Worm (Caenorhabditis elegans) whole organism, midembryonic: Measurements from ENCODE around the gene tomm-20.

ENCODE experiments used
- T22C8.4 ChIP-seq: fragments of 200-800 bp; sonication (Bioruptor generic); IDR thresholded peaks from 2 replicates; pipeline ENCODE4 v1.3.6; 2022; ENCODE audit warnings: missing genetic modification characterization, missing compliant biosample characterization
- cog-1 ChIP-seq: sonication (generic microtip); optimal IDR thresholded peaks from 2 replicates; lab custom pipeline; 2016; ENCODE audit warnings: missing genetic modification characterization, missing compliant biosample characterization
- klf-2 ChIP-seq: fragments of 200-800 bp; sonication (Bioruptor generic); conservative IDR thresholded peaks from 2 replicates; pipeline ENCODE4 v1.3.6; 2022; ENCODE audit warnings: missing genetic modification reagents, missing genetic modification characterization, missing compliant biosample characterization
- med-1 ChIP-seq: sonication (generic microtip); optimal IDR thresholded peaks from 2 replicates; lab custom pipeline; 2017; ENCODE audit warnings: missing genetic modification characterization, mild to moderate bottlenecking, missing compliant biosample characterization, antibody characterized with exemption, missing genetic modification reagents; ENCODE audit not compliant: insufficient read depth
- ztf-23 ChIP-seq: fragments of 200-800 bp; sonication (Bioruptor generic); IDR thresholded peaks from 2 replicates; pipeline ENCODE4 v1.3.6; 2022; ENCODE audit warnings: missing genetic modification reagents, missing genetic modification characterization, missing compliant biosample characterization
- ztf-29 ChIP-seq: fragments of 200-800 bp; sonication (Bioruptor generic); IDR thresholded peaks from 2 replicates; pipeline ENCODE4 v1.3.6; 2022; ENCODE audit warnings: missing genetic modification reagents, missing genetic modification characterization, missing compliant biosample characterization

DNA sequence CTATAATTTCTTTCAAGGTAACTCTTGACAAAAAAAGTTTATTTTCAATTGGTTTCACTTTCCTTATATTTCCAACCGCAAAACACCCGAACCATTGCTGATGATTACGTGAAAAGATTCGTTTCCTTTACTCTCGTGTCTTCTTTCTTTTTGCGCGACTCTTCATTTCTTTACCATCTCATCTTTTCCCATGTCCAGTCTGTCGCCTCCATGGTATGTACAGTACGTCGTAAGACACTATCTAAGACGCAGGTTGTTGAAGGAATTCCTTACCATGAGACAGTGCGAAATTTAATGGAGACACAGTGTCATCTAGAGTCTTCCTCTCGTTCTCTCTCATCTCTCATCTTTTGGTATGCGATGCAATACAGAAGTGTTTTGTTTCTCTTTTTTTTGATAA is 43.1 kb downstream of the tomm-20 start:
- TF ChIP-seq med-1 (no peak), T22C8.4 (GFP tag; lab: Robert Waterston, UW) (no peak), ztf-23 (GFP tag; lab: Robert Waterston, UW) (no peak), klf-2 (no peak), ztf-29 (GFP tag; lab: Robert Waterston, UW) (no peak), cog-1 (tag; lab: Kevin White, UChicago) (no peak)
